Fruit fly (Drosophila melanogaster): Measurements from ENCODE around the gene wake.

- TF ChIP-seq tj (GFP tag; optimal IDR thresholded peaks at IDR 0.05) (no peak), pad (GFP tag; optimal IDR thresholded peaks at IDR 0.05) (no peak), CG14711 (tag; optimal IDR thresholded peaks at IDR 0.05) (no peak), ovo (GFP tag; optimal IDR thresholded peaks at IDR 0.05) (no peak)
Measured at dm6 chr3R:22609185-22609584, 30.4 kb upstream of the wake start, which contains the start of gene CG13843.
